Fruit fly (Drosophila melanogaster): Measurements from ENCODE around the gene Asciz.

Asciz gene

dm6 chr3L:3179474-3179873 is 13.4 kb upstream of the Asciz start (continued):
- TF ChIP-seq CG8388 (GFP tag; optimal IDR thresholded peaks at IDR 0.05) (peak; percentile 84), pita (GFP tag; optimal IDR thresholded peaks at IDR 0.05) (no peak), Sox102F (GFP tag; optimal IDR thresholded peaks at IDR 0.05) (peak; percentile 86), hth (optimal IDR thresholded peaks at IDR 0.05) (no peak), CG1024 (GFP tag; IDR thresholded peaks at IDR 0.05) (peak; percentile 56; the same call in 1 of the 2 replicates), Mad (GFP tag; optimal IDR thresholded peaks at IDR 0.05) (peak; percentile 65), lmd (GFP tag; IDR thresholded peaks at IDR 0.05) (peak; percentile 90), tio (GFP tag; optimal IDR thresholded peaks at IDR 0.05) (no peak), CG7745 (tag; optimal IDR thresholded peaks at IDR 0.05) (no peak), NC2β (GFP tag; optimal IDR thresholded peaks at IDR 0.05) (peak; percentile 52), da (GFP tag; optimal IDR thresholded peaks at IDR 0.05) (no peak), crol (GFP tag; IDR thresholded peaks at IDR 0.05) (no peak), Poxn (GFP tag; IDR thresholded peaks at IDR 0.05) (peak; percentile 68), Dfd (GFP tag; optimal IDR thresholded peaks at IDR 0.05) (no peak), CG12155 (GFP tag; optimal IDR thresholded peaks at IDR 0.05) (peak; percentile 76), exex (tag; optimal IDR thresholded peaks at IDR 0.05) (peak; percentile 59), ara (GFP tag; IDR thresholded peaks at IDR 0.05) (peak; percentile 89), CG1647 (GFP tag; optimal IDR thresholded peaks at IDR 0.05) (peak; percentile 61), Usf (GFP tag; optimal IDR thresholded peaks at IDR 0.05) (peak; percentile 45), Atf-2 (GFP tag; optimal IDR thresholded peaks at IDR 0.05) (peak; percentile 58), CTCF (GFP tag; optimal IDR thresholded peaks at IDR 0.05) (no peak), ATbp (GFP tag; optimal IDR thresholded peaks at IDR 0.05) (peak; percentile 80), Mes4 (GFP tag; optimal IDR thresholded peaks at IDR 0.05) (peak; percentile 60), cg (GFP tag; optimal IDR thresholded peaks at IDR 0.05) (no peak), CG8359 (GFP tag; optimal IDR thresholded peaks at IDR 0.05; ENCODE audit: borderline replicate concordance) (peak; percentile 79), Tbp (GFP tag; optimal IDR thresholded peaks at IDR 0.05) (no peak), Dp (GFP tag; optimal IDR thresholded peaks at IDR 0.05) (no peak), CG7556 (GFP tag; optimal IDR thresholded peaks at IDR 0.05) (peak; percentile 88), nom (GFP tag; optimal IDR thresholded peaks at IDR 0.05) (peak; percentile 86), mam (GFP tag; optimal IDR thresholded peaks at IDR 0.05) (peak; percentile 88), CG12744 (GFP tag; optimal IDR thresholded peaks at IDR 0.05) (peak; percentile 80), CG1602 (GFP tag; optimal IDR thresholded peaks at IDR 0.05) (peak; percentile 77), CG13287 (GFP tag; IDR thresholded peaks at IDR 0.05; ENCODE audit: partially characterized antibody) (no peak), Nf-YC (tag; optimal IDR thresholded peaks at IDR 0.05) (no peak), dati (GFP tag; IDR thresholded peaks at IDR 0.05) (peak; percentile 77), grn (GFP tag; optimal IDR thresholded peaks at IDR 0.05) (no peak), Spps (tag; optimal IDR thresholded peaks at IDR 0.05) (peak; percentile 86), ERR (GFP tag; optimal IDR thresholded peaks at IDR 0.05) (peak; percentile 62), Optix (GFP tag; IDR thresholded peaks at IDR 0.05) (peak; percentile 78), CG8290 (GFP tag; optimal IDR thresholded peaks at IDR 0.05) (peak; percentile 79), CG8290 (tag; optimal IDR thresholded peaks at IDR 0.05) (no peak), C15 (GFP tag; IDR thresholded peaks at IDR 0.05) (peak; percentile 81; the same call in 2 of the 3 replicates), Kr (GFP tag; optimal IDR thresholded peaks at IDR 0.05) (no peak), oc (tag; optimal IDR thresholded peaks at IDR 0.05) (no peak), CG9932 (GFP tag; IDR thresholded peaks at IDR 0.05) (peak; percentile 70), bcd (GFP tag; optimal IDR thresholded peaks at IDR 0.05) (peak; percentile 88), esg (GFP tag; conservative IDR thresholded peaks at IDR 0.05) (peak; percentile 71), corto (GFP tag; optimal IDR thresholded peaks at IDR 0.05) (peak; percentile 77), CG1832 (GFP tag; optimal IDR thresholded peaks at IDR 0.05) (no peak), CG31388 (GFP tag; optimal IDR thresholded peaks at IDR 0.05) (peak; percentile 44), CG3726 (GFP tag; IDR thresholded peaks at IDR 0.05) (peak; percentile 85), slp2 (GFP tag; optimal IDR thresholded peaks at IDR 0.05) (peak; percentile 70), CG16779 (GFP tag; IDR thresholded peaks at IDR 0.05) (peak; percentile 90)
